Fruit fly (Drosophila melanogaster) whole organism, prepupa: ENCODE measurements around the gene Rrp40.

ENCODE experiments used
- CG10631 ChIP-seq: fragments of 200-800 bp; sonication (Bioruptor generic); optimal IDR thresholded peaks from 2 replicates; lab custom pipeline; 2016; ENCODE audit warnings: missing biosample characterization, missing genetic modification characterization
- CG11762 ChIP-seq: fragments of 200-800 bp; sonication (Bioruptor generic); optimal IDR thresholded peaks from 3 replicates; lab custom pipeline; 2016; ENCODE audit warnings: missing biosample characterization, missing genetic modification characterization; ENCODE audit not compliant: insufficient read depth
- CG11902 ChIP-seq: fragments of 200-800 bp; sonication (Bioruptor generic); optimal IDR thresholded peaks from 3 replicates; lab custom pipeline; 2016; ENCODE audit warnings: missing biosample characterization, missing genetic modification characterization
- CG15336 ChIP-seq: fragments of 200-800 bp; sonication (Bioruptor generic); IDR thresholded peaks from 2 replicates; pipeline ENCODE4 v1.3.6; 2022; ENCODE audit warnings: missing biosample characterization, missing genetic modification characterization
- CG1621 ChIP-seq: fragments of 200-800 bp; sonication (Bioruptor generic); optimal IDR thresholded peaks from 3 replicates; lab custom pipeline; 2018; ENCODE audit warnings: missing biosample characterization, mild to moderate bottlenecking, missing genetic modification characterization
- CG3032 ChIP-seq: fragments of 200-800 bp; optimal IDR thresholded peaks from 2 replicates; lab custom pipeline; 2019; ENCODE audit warnings: missing biosample characterization, mild to moderate bottlenecking, missing genetic modification characterization, moderate library complexity
- CG31627 ChIP-seq: fragments of 200-800 bp; sonication (Bioruptor generic); optimal IDR thresholded peaks from 3 replicates; lab custom pipeline; 2016; ENCODE audit warnings: missing biosample characterization, missing genetic modification characterization
- CG32006 ChIP-seq: fragments of 200-800 bp; sonication (Bioruptor generic); optimal IDR thresholded peaks from 3 replicates; lab custom pipeline; 2017; ENCODE audit warnings: missing biosample characterization, mild to moderate bottlenecking, missing genetic modification characterization
- CG34406 ChIP-seq: fragments of 200-800 bp; sonication (Bioruptor generic); optimal IDR thresholded peaks from 3 replicates; lab custom pipeline; 2016; ENCODE audit warnings: missing biosample characterization, missing genetic modification characterization
- CG3919 ChIP-seq: fragments of 200-800 bp; sonication (Bioruptor generic); optimal IDR thresholded peaks from 3 replicates; lab custom pipeline; 2016; ENCODE audit warnings: missing biosample characterization, missing genetic modification characterization
- CG6276 ChIP-seq: fragments of 200-800 bp; sonication (Bioruptor generic); optimal IDR thresholded peaks from 2 replicates; lab custom pipeline; 2017; ENCODE audit warnings: missing biosample characterization, mild to moderate bottlenecking, missing genetic modification characterization
- CG6792 ChIP-seq: fragments of 200-800 bp; sonication (Bioruptor generic); optimal IDR thresholded peaks from 3 replicates; lab custom pipeline; 2016; ENCODE audit warnings: missing biosample characterization, missing genetic modification characterization
- CG6808 ChIP-seq: fragments of 200-800 bp; sonication (Bioruptor generic); optimal IDR thresholded peaks from 3 replicates; lab custom pipeline; 2017; ENCODE audit warnings: missing biosample characterization, missing genetic modification characterization, mild to moderate bottlenecking, moderate library complexity, missing genetic modification reagents
- CG6854 ChIP-seq: fragments of 200-800 bp; sonication (Bioruptor generic); optimal IDR thresholded peaks from 2 replicates; lab custom pipeline; 2017; ENCODE audit warnings: missing biosample characterization, mild to moderate bottlenecking, missing genetic modification characterization
- CG7368 ChIP-seq: fragments of 200-800 bp; sonication (Bioruptor generic); optimal IDR thresholded peaks from 3 replicates; lab custom pipeline; 2016; ENCODE audit warnings: missing biosample characterization, missing genetic modification characterization
- CG8119 ChIP-seq: fragments of 200-800 bp; sonication (Bioruptor generic); IDR thresholded peaks from 3 replicates; pipeline ENCODE4 v1.3.6; 2022; ENCODE audit warnings: missing biosample characterization, missing genetic modification characterization
- CG8319 ChIP-seq: fragments of 200-800 bp; sonication (Bioruptor generic); optimal IDR thresholded peaks from 3 replicates; lab custom pipeline; 2016; ENCODE audit warnings: missing biosample characterization, missing genetic modification characterization
- CG8632 ChIP-seq: fragments of 200-800 bp; sonication (Bioruptor generic); optimal IDR thresholded peaks from 3 replicates; lab custom pipeline; 2016; ENCODE audit warnings: missing biosample characterization, missing genetic modification characterization
- CG9139 ChIP-seq: fragments of 200-800 bp; sonication (Bioruptor generic); optimal IDR thresholded peaks from 3 replicates; lab custom pipeline; 2017; ENCODE audit warnings: missing biosample characterization, mild to moderate bottlenecking, missing genetic modification characterization
- Eip75B ChIP-seq: fragments of 200-800 bp; sonication (Bioruptor generic); optimal IDR thresholded peaks from 3 replicates; lab custom pipeline; 2016; ENCODE audit warnings: missing biosample characterization, missing genetic modification characterization
- Eip93F ChIP-seq: fragments of 200-800 bp; sonication (Bioruptor generic); optimal IDR thresholded peaks from 2 replicates; lab custom pipeline; 2016; ENCODE audit warnings: missing biosample characterization, mild to moderate bottlenecking, missing genetic modification characterization
- Ets96B ChIP-seq: fragments of 200-800 bp; optimal IDR thresholded peaks from 2 replicates; lab custom pipeline; 2019; ENCODE audit warnings: missing biosample characterization, mild to moderate bottlenecking, missing genetic modification characterization, moderate library complexity
- Gug ChIP-seq: fragments of 200-800 bp; sonication (Bioruptor generic); IDR thresholded peaks from 2 replicates; pipeline ENCODE4 v1.3.6; 2022; ENCODE audit warnings: missing biosample characterization, missing genetic modification characterization
- Hr38 ChIP-seq: sonication (Bioruptor generic); optimal IDR thresholded peaks from 2 replicates; lab custom pipeline; 2016; ENCODE audit warnings: missing biosample characterization, missing genetic modification characterization
- Hr39 ChIP-seq: fragments of 200-800 bp; sonication (Bioruptor generic); optimal IDR thresholded peaks from 2 replicates; lab custom pipeline; 2016; ENCODE audit warnings: missing biosample characterization, missing genetic modification characterization
- Hr4 ChIP-seq: fragments of 200-800 bp; sonication (Bioruptor generic); optimal IDR thresholded peaks from 3 replicates; lab custom pipeline; 2016; ENCODE audit warnings: missing biosample characterization, missing genetic modification characterization
- Lpt ChIP-seq: fragments of 200-800 bp; sonication (Bioruptor generic); optimal IDR thresholded peaks from 3 replicates; lab custom pipeline; 2016; ENCODE audit warnings: missing biosample characterization, missing genetic modification characterization
- OdsH ChIP-seq: fragments of 200-800 bp; sonication (Bioruptor generic); optimal IDR thresholded peaks from 3 replicates; lab custom pipeline; 2016; ENCODE audit warnings: missing biosample characterization, missing genetic modification characterization
- Smox ChIP-seq: fragments of 200-800 bp; sonication (Bioruptor generic); optimal IDR thresholded peaks from 3 replicates; lab custom pipeline; 2016; ENCODE audit warnings: missing biosample characterization, missing genetic modification characterization
- Sox102F ChIP-seq: fragments of 200-800 bp; sonication (Bioruptor generic); optimal IDR thresholded peaks from 2 replicates; lab custom pipeline; 2016; ENCODE audit warnings: missing biosample characterization, mild to moderate bottlenecking, missing genetic modification characterization
- Sox14 ChIP-seq: fragments of 200-800 bp; sonication (Bioruptor generic); optimal IDR thresholded peaks from 3 replicates; lab custom pipeline; 2016; ENCODE audit warnings: missing biosample characterization, missing genetic modification characterization
- achi ChIP-seq: fragments of 200-800 bp; sonication (Bioruptor generic); optimal IDR thresholded peaks from 3 replicates; lab custom pipeline; 2016; ENCODE audit warnings: missing biosample characterization, missing genetic modification characterization
- acj6 ChIP-seq: fragments of 200-800 bp; sonication (Bioruptor generic); optimal IDR thresholded peaks from 3 replicates; lab custom pipeline; 2016; ENCODE audit warnings: missing biosample characterization, missing genetic modification characterization
- cyc ChIP-seq: fragments of 200-800 bp; sonication (Bioruptor generic); optimal IDR thresholded peaks from 3 replicates; lab custom pipeline; 2016; ENCODE audit warnings: missing biosample characterization, missing genetic modification characterization
- dac ChIP-seq: fragments of 200-800 bp; sonication (Bioruptor generic); optimal IDR thresholded peaks from 2 replicates; lab custom pipeline; 2017; ENCODE audit warnings: missing biosample characterization, mild to moderate bottlenecking, missing genetic modification characterization
- eg ChIP-seq: fragments of 200-800 bp; sonication (Bioruptor generic); IDR thresholded peaks from 3 replicates; pipeline ENCODE4 v1.3.6; 2022; ENCODE audit warnings: missing biosample characterization, missing genetic modification characterization
- fd59A ChIP-seq: fragments of 200-800 bp; sonication (Bioruptor generic); optimal IDR thresholded peaks from 2 replicates; lab custom pipeline; 2017; ENCODE audit warnings: missing biosample characterization, mild to moderate bottlenecking, missing genetic modification characterization, missing genetic modification reagents
- fd85E ChIP-seq: fragments of 200-800 bp; sonication (Bioruptor generic); optimal IDR thresholded peaks from 3 replicates; lab custom pipeline; 2016; ENCODE audit warnings: missing biosample characterization, missing genetic modification characterization
- fkh ChIP-seq: fragments of 200-800 bp; sonication (Bioruptor generic); optimal IDR thresholded peaks from 3 replicates; lab custom pipeline; 2017; ENCODE audit warnings: missing biosample characterization, mild to moderate bottlenecking, missing genetic modification characterization, moderate library complexity
- lz ChIP-seq: fragments of 200-800 bp; sonication (Bioruptor generic); optimal IDR thresholded peaks from 3 replicates; lab custom pipeline; 2016; ENCODE audit warnings: missing biosample characterization, missing genetic modification characterization
- net ChIP-seq: fragments of 200-800 bp; sonication (Bioruptor generic); optimal IDR thresholded peaks from 3 replicates; lab custom pipeline; 2016; ENCODE audit warnings: missing biosample characterization, missing genetic modification characterization
- pdm3 ChIP-seq: fragments of 200-800 bp; sonication (Bioruptor generic); optimal IDR thresholded peaks from 3 replicates; lab custom pipeline; 2016; ENCODE audit warnings: missing biosample characterization, missing genetic modification characterization
- ss ChIP-seq, 2 experiments: fragments of 200-800 bp; sonication (Bioruptor generic); optimal IDR thresholded peaks; 2 replicates in 1 of 2; 3 replicates in 1 of 2; lab custom pipeline; 2017 to 2018; ENCODE audit warnings: mild to moderate bottlenecking in 2 of 2, missing biosample characterization in 2 of 2, missing genetic modification characterization in 2 of 2, moderate library complexity in 1 of 2
- svp ChIP-seq: fragments of 200-800 bp; sonication (Bioruptor generic); peaks from one replicate; lab custom pipeline; 2016; ENCODE audit warnings: missing biosample characterization, missing genetic modification characterization
- topi ChIP-seq: fragments of 200-800 bp; sonication (Bioruptor generic); optimal IDR thresholded peaks from 3 replicates; lab custom pipeline; 2016; ENCODE audit warnings: missing biosample characterization, missing genetic modification characterization
- vri ChIP-seq: fragments of 200-800 bp; sonication (Bioruptor generic); optimal IDR thresholded peaks from 3 replicates; lab custom pipeline; 2016; ENCODE audit warnings: missing biosample characterization, mild to moderate bottlenecking, missing genetic modification characterization

The Rrp40 gene

dm6 chr2L:1727826-1728619 lies 509 bp upstream of the Rrp40 start (continued):
- TF ChIP-seq Ets96B (tag; lab: Kevin White, UChicago): peak; percentile 99
- peak; percentile 98 for TF ChIP-seq Sox102F (GFP tag; lab: Kevin White, UChicago)
- TF ChIP-seq svp (GFP tag; lab: Kevin White, UChicago): peak; percentile 99
- peak; percentile 99 for TF ChIP-seq CG34406
- TF ChIP-seq CG1621 (tag; lab: Kevin White, UChicago): peak; percentile 95
- TF ChIP-seq CG11762 (GFP tag; lab: Kevin White, UChicago): peak; percentile 93
- peak; percentile 89 for TF ChIP-seq Hr39
- peak; percentile 93 for TF ChIP-seq fd85E
- peak; percentile 93 for TF ChIP-seq CG31627 (GFP tag; lab: Kevin White, UChicago)
- peak; percentile 96 for TF ChIP-seq Gug (GFP tag; lab: Robert Waterston, UW)
- TF ChIP-seq Sox14 (GFP tag; lab: Kevin White, UChicago): peak; percentile 97
- peak; percentile 96 for TF ChIP-seq eg (GFP tag; lab: Robert Waterston, UW)
- TF ChIP-seq CG6854 (GFP tag; lab: Kevin White, UChicago): peak; percentile 98
- TF ChIP-seq fd59A (GFP tag; lab: Kevin White, UChicago): peak; percentile 98
- peak; percentile 99 for TF ChIP-seq ss (GFP tag; optimal IDR thresholded peaks at IDR 0.05; lab: Kevin White, UChicago)
- TF ChIP-seq Lpt (GFP tag; lab: Kevin White, UChicago): peak; percentile 95
- TF ChIP-seq CG7368 (GFP tag; lab: Kevin White, UChicago): peak; percentile 96
- TF ChIP-seq fkh (GFP tag; lab: Kevin White, UChicago): peak; percentile 94
- TF ChIP-seq CG6276 (GFP tag; lab: Kevin White, UChicago): peak; percentile 95
- TF ChIP-seq Eip93F (GFP tag; lab: Kevin White, UChicago): peak; percentile 96
- TF ChIP-seq Smox (GFP tag; lab: Kevin White, UChicago): peak; percentile 97
- TF ChIP-seq CG3032 (tag; lab: Kevin White, UChicago): peak; percentile 97
- peak; percentile 98 for TF ChIP-seq CG6808
- TF ChIP-seq achi (GFP tag; lab: Kevin White, UChicago): peak; percentile 99
- peak; percentile 95 for TF ChIP-seq cyc (GFP tag; lab: Kevin White, UChicago)
- peak; percentile 96 for TF ChIP-seq dac (GFP tag; lab: Kevin White, UChicago)
- TF ChIP-seq CG32006 (GFP tag; lab: Kevin White, UChicago): peak; percentile 99
- TF ChIP-seq acj6 (GFP tag; lab: Kevin White, UChicago): peak; percentile 98
- TF ChIP-seq CG9139 (GFP tag; lab: Kevin White, UChicago): peak; percentile 98
- peak; percentile 98 for TF ChIP-seq CG15336 (GFP tag; lab: Robert Waterston, UW)
- TF ChIP-seq CG3919 (GFP tag; lab: Kevin White, UChicago): peak; percentile 98
- peak; percentile 94 for TF ChIP-seq CG8319 (GFP tag; lab: Kevin White, UChicago)
- peak; percentile 99 for TF ChIP-seq CG10631 (GFP tag; lab: Kevin White, UChicago)
- TF ChIP-seq Eip75B (GFP tag; lab: Kevin White, UChicago): peak; percentile 98
- peak; percentile 95 for TF ChIP-seq vri
- peak; percentile 96 for TF ChIP-seq pdm3
- no peak for TF ChIP-seq Hr38 (GFP tag; lab: Kevin White, UChicago)
- TF ChIP-seq CG6792: peak; percentile 98
- peak; percentile 98 for TF ChIP-seq topi (GFP tag; lab: Kevin White, UChicago)

dm6 chr2L:1729607-1730011 lies 1.1 kb downstream of the Rrp40 start, which contains the start of the genes Eno and CG31937:
Gene Eno, minus strand, starts transcription at chr2L:1729636.
Gene CG31937, plus strand, starts transcription at chr2L:1729887.
- TF ChIP-seq svp (GFP tag; lab: Kevin White, UChicago) (peak; percentile 85), vri (peak; percentile 55), Hr39 (peak; percentile 51), CG8119 (GFP tag; lab: Robert Waterston, UW) (peak; percentile 67), Gug (GFP tag; lab: Robert Waterston, UW) (peak; percentile 49), CG8319 (GFP tag; lab: Kevin White, UChicago) (no peak), Eip75B (GFP tag; lab: Kevin White, UChicago) (peak; percentile 43), eg (GFP tag; lab: Robert Waterston, UW) (peak; percentile 42; the same call in 2 of the 3 replicates), CG1621 (tag; lab: Kevin White, UChicago) (peak; percentile 41), topi (GFP tag; lab: Kevin White, UChicago) (peak; percentile 49), lz (GFP tag; lab: Kevin White, UChicago) (peak; percentile 47), Sox14 (GFP tag; lab: Kevin White, UChicago) (peak; percentile 81), CG15336 (GFP tag; lab: Robert Waterston, UW) (peak; percentile 61), CG11902 (GFP tag; lab: Kevin White, UChicago) (no peak), cyc (GFP tag; lab: Kevin White, UChicago) (peak; percentile 32), CG8632 (GFP tag; lab: Kevin White, UChicago) (no peak), pdm3 (peak; percentile 76), CG6808 (peak; percentile 42), CG10631 (GFP tag; lab: Kevin White, UChicago) (peak; percentile 54), OdsH (peak; percentile 72), CG7368 (GFP tag; lab: Kevin White, UChicago) (peak; percentile 7), acj6 (GFP tag; lab: Kevin White, UChicago) (peak; percentile 44), fd85E (no peak), net (GFP tag; lab: Kevin White, UChicago) (peak; percentile 57), Smox (GFP tag; lab: Kevin White, UChicago) (peak; percentile 29), CG6276 (GFP tag; lab: Kevin White, UChicago) (peak; percentile 56), Hr4 (peak; percentile 77)
